Worm (Caenorhabditis elegans) whole organism, early embryonic: ENCODE measurements around the gene F42C5.6.

ENCODE experiments used
- B0310.2 ChIP-seq: sonication (generic microtip); optimal IDR thresholded peaks from 2 replicates; lab custom pipeline; 2016; ENCODE audit warnings: mild to moderate bottlenecking, missing genetic modification characterization, missing compliant biosample characterization
- F13C5.2 ChIP-seq: sonication (generic microtip); optimal IDR thresholded peaks from 2 replicates; lab custom pipeline; 2017; ENCODE audit warnings: mild to moderate bottlenecking, missing genetic modification characterization, inconsistent platforms, missing compliant biosample characterization
- aly-1 ChIP-seq: sonication (generic microtip); optimal IDR thresholded peaks from 2 replicates; lab custom pipeline; 2016; ENCODE audit warnings: missing genetic modification characterization, missing compliant biosample characterization
- ama-1 ChIP-seq: fragments of 150-350 bp; optimal IDR thresholded peaks from 2 replicates; lab custom pipeline; 2014
- ceh-13 ChIP-seq: fragments of 200-800 bp; sonication (Bioruptor generic); optimal IDR thresholded peaks from 2 replicates; lab custom pipeline; 2018; ENCODE audit warnings: mild to moderate bottlenecking, missing genetic modification characterization, missing compliant biosample characterization
- ceh-36 ChIP-seq: sonication (generic microtip); optimal IDR thresholded peaks from 2 replicates; lab custom pipeline; 2016; ENCODE audit warnings: missing genetic modification characterization, inconsistent platforms, missing compliant biosample characterization
- ets-7 ChIP-seq: sonication (generic microtip); optimal IDR thresholded peaks from 2 replicates; lab custom pipeline; 2016; ENCODE audit warnings: missing genotype, missing genetic modification characterization, missing compliant biosample characterization
- flt-1 ChIP-seq: fragments of 200-800 bp; sonication (Bioruptor generic); IDR thresholded peaks from 2 replicates; pipeline ENCODE4 v1.3.6; 2022; ENCODE audit warnings: missing genetic modification characterization, missing compliant biosample characterization
- hmbx-1 ChIP-seq: sonication (generic microtip); optimal IDR thresholded peaks from 2 replicates; lab custom pipeline; 2016; ENCODE audit warnings: mild to moderate bottlenecking, missing genetic modification characterization, missing compliant biosample characterization
- hmg-4 ChIP-seq: fragments of 200-800 bp; sonication (Bioruptor generic); optimal IDR thresholded peaks from 2 replicates; lab custom pipeline; 2018; ENCODE audit warnings: mild to moderate bottlenecking, missing genetic modification characterization, missing compliant biosample characterization
- hnd-1 ChIP-seq: sonication (generic microtip); optimal IDR thresholded peaks from 2 replicates; lab custom pipeline; 2016; ENCODE audit warnings: missing genetic modification characterization, missing compliant biosample characterization
- pes-1 ChIP-seq: fragments of 200-800 bp; sonication (Bioruptor generic); IDR thresholded peaks from 2 replicates; pipeline ENCODE4 v1.3.6; 2022; ENCODE audit warnings: missing genetic modification reagents, missing genetic modification characterization, missing compliant biosample characterization
- scrt-1 ChIP-seq: fragments of 200-800 bp; sonication (Bioruptor generic); IDR thresholded peaks from 2 replicates; pipeline ENCODE4 v1.3.6; 2022; ENCODE audit warnings: missing genetic modification characterization, missing compliant biosample characterization
- sea-1 ChIP-seq: fragments of 200-800 bp; sonication (Bioruptor generic); conservative IDR thresholded peaks from 2 replicates; pipeline ENCODE4 v1.3.6; 2022; ENCODE audit warnings: missing genetic modification characterization, missing compliant biosample characterization
- tbx-11 ChIP-seq: fragments of 200-800 bp; sonication (Bioruptor generic); IDR thresholded peaks from 2 replicates; pipeline ENCODE4 v1.3.6; 2022; ENCODE audit warnings: missing genetic modification characterization, missing compliant biosample characterization
- tbx-37 ChIP-seq: fragments of 200-800 bp; sonication (Bioruptor generic); conservative IDR thresholded peaks from 2 replicates; pipeline ENCODE4 v1.3.6; 2022; ENCODE audit warnings: missing genetic modification reagents, missing genetic modification characterization, missing compliant biosample characterization
- tra-4 ChIP-seq: sonication (generic microtip); optimal IDR thresholded peaks from 2 replicates; lab custom pipeline; 2017; ENCODE audit warnings: missing genetic modification characterization, missing compliant biosample characterization

Gene F42C5.6

ce11 chrIV:7308974-7309373, at the start of gene F42C5.6:
Gene F42C5.6 (minus strand): TSS chrIV:7309074.
- TF ChIP-seq ceh-13 (GFP tag; lab: Kevin White, UChicago) (no peak), tbx-11 (GFP tag; lab: Robert Waterston, UW) (no peak), ceh-36 (tag; lab: Kevin White, UChicago) (no peak), sea-1 (GFP tag; lab: Robert Waterston, UW) (no peak), scrt-1 (GFP tag; lab: Robert Waterston, UW) (no peak), F13C5.2 (tag; lab: Kevin White, UChicago) (no peak), ets-7 (tag; lab: Kevin White, UChicago) (no peak), tra-4 (tag; lab: Kevin White, UChicago) (no peak), flt-1 (GFP tag; lab: Robert Waterston, UW) (no peak), hnd-1 (tag; lab: Kevin White, UChicago) (no peak)

- TF ChIP-seq tra-4 (tag; lab: Kevin White, UChicago): no peak
- no peak for TF ChIP-seq ceh-13 (GFP tag; lab: Kevin White, UChicago)
- TF ChIP-seq tbx-37 (GFP tag; lab: Robert Waterston, UW): no peak
- TF ChIP-seq hmg-4 (GFP tag; lab: Kevin White, UChicago): no peak
- TF ChIP-seq hnd-1 (tag; lab: Kevin White, UChicago): no peak
- no peak for TF ChIP-seq B0310.2
- no peak for TF ChIP-seq pes-1 (GFP tag; lab: Robert Waterston, UW)
- TF ChIP-seq F13C5.2 (tag; lab: Kevin White, UChicago): no peak
- TF ChIP-seq flt-1 (GFP tag; lab: Robert Waterston, UW): no peak
- TF ChIP-seq tbx-11 (GFP tag; lab: Robert Waterston, UW): no peak
- TF ChIP-seq scrt-1 (GFP tag; lab: Robert Waterston, UW): no peak
- no peak for TF ChIP-seq sea-1 (GFP tag; lab: Robert Waterston, UW)
- TF ChIP-seq ama-1 (lab: Kevin White, UChicago): no peak
- TF ChIP-seq ets-7 (tag; lab: Kevin White, UChicago): no peak
Observed at ce11 chrIV:7346751-7347150, 37.9 kb upstream of the F42C5.6 start, which contains the start of gene daf-42. Gene daf-42 (minus strand): TSS chrIV:7346851.

ce11 chrIV:7344020-7344419, 35.1 kb upstream of the F42C5.6 start:
- TF ChIP-seq flt-1 (GFP tag; lab: Robert Waterston, UW): peak; percentile 38; the same call in 1 of the 2 replicates
- TF ChIP-seq tbx-11 (GFP tag; lab: Robert Waterston, UW): 0 out of 2 replicates have a peak, but pooled peaks have one; percentile 51
- TF ChIP-seq ceh-36 (tag; lab: Kevin White, UChicago): no peak
- no peak for TF ChIP-seq hmg-4 (GFP tag; lab: Kevin White, UChicago)

ce11 chrIV:7342144-7342543, 33.3 kb upstream of the F42C5.6 start:
- no peak for TF ChIP-seq ceh-36 (tag; lab: Kevin White, UChicago)
- no peak for TF ChIP-seq ets-7 (tag; lab: Kevin White, UChicago)
- no peak for TF ChIP-seq tbx-37 (GFP tag; lab: Robert Waterston, UW)
- no peak for TF ChIP-seq pes-1 (GFP tag; lab: Robert Waterston, UW)
- TF ChIP-seq aly-1 (tag; lab: Kevin White, UChicago): no peak
- no peak for TF ChIP-seq F13C5.2 (tag; lab: Kevin White, UChicago)
- no peak for TF ChIP-seq hnd-1 (tag; lab: Kevin White, UChicago)
- TF ChIP-seq sea-1 (GFP tag; lab: Robert Waterston, UW): no peak

ce11 chrIV:7339095-7339494, 30.2 kb upstream of the F42C5.6 start:
- TF ChIP-seq hmg-4 (GFP tag; lab: Kevin White, UChicago): no peak
- no peak for TF ChIP-seq tra-4 (tag; lab: Kevin White, UChicago)

ce11 chrIV:7338042-7338441, 29.2 kb upstream of the F42C5.6 start:
- TF ChIP-seq ceh-36 (tag; lab: Kevin White, UChicago) (no peak), F13C5.2 (tag; lab: Kevin White, UChicago) (no peak), aly-1 (tag; lab: Kevin White, UChicago) (no peak), tra-4 (tag; lab: Kevin White, UChicago) (no peak)

- no peak for TF ChIP-seq tbx-11 (GFP tag; lab: Robert Waterston, UW)
- no peak for TF ChIP-seq ceh-36 (tag; lab: Kevin White, UChicago)
- no peak for TF ChIP-seq ama-1 (lab: Kevin White, UChicago)
- no peak for TF ChIP-seq B0310.2
- no peak for TF ChIP-seq sea-1 (GFP tag; lab: Robert Waterston, UW)
- TF ChIP-seq scrt-1 (GFP tag; lab: Robert Waterston, UW): no peak
- TF ChIP-seq hmbx-1 (tag; lab: Kevin White, UChicago): no peak
- TF ChIP-seq flt-1 (GFP tag; lab: Robert Waterston, UW): no peak
- TF ChIP-seq ets-7 (tag; lab: Kevin White, UChicago): no peak
- TF ChIP-seq pes-1 (GFP tag; lab: Robert Waterston, UW): no peak
- TF ChIP-seq hnd-1 (tag; lab: Kevin White, UChicago): no peak
- TF ChIP-seq aly-1 (tag; lab: Kevin White, UChicago): no peak
- TF ChIP-seq tbx-37 (GFP tag; lab: Robert Waterston, UW): no peak
Observed at ce11 chrIV:7332695-7333094, 23.8 kb upstream of the F42C5.6 start, which contains the start of gene ocr-4. Gene ocr-4 (minus strand): TSS chrIV:7332795.

ce11 chrIV:7328918-7329317, 20.0 kb upstream of the F42C5.6 start, which contains the start of gene sqst-2:
Gene sqst-2 (minus strand): TSS chrIV:7328975.
- TF ChIP-seq tbx-11 (GFP tag; lab: Robert Waterston, UW) (no peak), aly-1 (tag; lab: Kevin White, UChicago) (no peak), flt-1 (GFP tag; lab: Robert Waterston, UW) (no peak), ets-7 (tag; lab: Kevin White, UChicago) (no peak), F13C5.2 (tag; lab: Kevin White, UChicago) (no peak), tra-4 (tag; lab: Kevin White, UChicago) (no peak)
